Fruit fly (Drosophila melanogaster): ENCODE results near the gene mthl5.

Gene mthl5

DNA sequence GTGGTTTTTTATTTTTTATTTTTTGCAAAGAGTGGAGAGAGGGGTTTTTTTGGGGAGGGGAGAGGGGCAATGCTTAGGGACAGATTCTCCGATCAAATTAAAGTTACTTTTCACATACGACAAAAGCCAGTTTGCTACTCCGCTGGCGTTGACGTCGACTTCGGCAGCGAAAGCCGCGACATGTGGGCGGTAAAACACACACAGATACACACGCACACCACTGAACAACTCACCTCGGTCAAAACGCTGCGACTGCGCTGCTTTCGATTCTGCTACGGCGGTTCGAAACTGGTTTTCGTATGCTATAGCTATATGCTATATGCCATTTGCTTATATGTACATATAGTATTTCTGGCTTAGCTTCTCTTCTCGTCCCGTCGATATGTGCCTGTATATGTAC lies 18.4 kb downstream of the mthl5 start (continued):
- TF ChIP-seq CG3847 (GFP tag; IDR thresholded peaks at IDR 0.05): no peak

DNA sequence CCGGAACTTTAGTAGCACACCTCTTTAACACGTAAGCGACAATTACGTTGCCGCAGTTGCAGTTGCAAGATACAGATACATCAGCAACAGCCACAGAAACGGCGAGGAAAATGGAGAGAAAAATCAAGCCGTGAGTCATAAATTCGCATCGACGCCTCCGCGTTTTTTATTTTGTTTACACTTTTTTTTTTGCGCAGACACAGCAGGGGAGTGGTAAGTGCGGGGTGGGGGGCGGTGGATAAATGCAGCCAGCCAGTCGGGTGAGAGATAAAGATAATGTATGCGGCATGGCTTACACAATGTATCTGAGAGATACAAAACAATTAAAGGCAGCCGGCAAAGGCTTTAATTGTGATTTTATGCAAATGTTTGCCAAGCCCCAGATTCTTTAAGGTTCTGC lies 21.8 kb downstream of the mthl5 start:
- TF ChIP-seq CG12219 (GFP tag; optimal IDR thresholded peaks at IDR 0.05) (no peak), nom (GFP tag; optimal IDR thresholded peaks at IDR 0.05) (peak; percentile 88), CG31388 (GFP tag; optimal IDR thresholded peaks at IDR 0.05) (no peak), CG5180 (GFP tag; optimal IDR thresholded peaks at IDR 0.05) (peak; percentile 10), bsh (GFP tag; optimal IDR thresholded peaks at IDR 0.05) (peak in 1 of 2 experiments; percentile 39), CG15269 (tag; optimal IDR thresholded peaks at IDR 0.05) (no peak), Drgx (GFP tag; IDR thresholded peaks at IDR 0.05) (peak; percentile 32; the same call in 1 of the 2 replicates), al (GFP tag; IDR thresholded peaks at IDR 0.05) (no peak), CG2202 (tag; optimal IDR thresholded peaks at IDR 0.05) (no peak), CG31224 (GFP tag; IDR thresholded peaks at IDR 0.05) (no peak)

DNA sequence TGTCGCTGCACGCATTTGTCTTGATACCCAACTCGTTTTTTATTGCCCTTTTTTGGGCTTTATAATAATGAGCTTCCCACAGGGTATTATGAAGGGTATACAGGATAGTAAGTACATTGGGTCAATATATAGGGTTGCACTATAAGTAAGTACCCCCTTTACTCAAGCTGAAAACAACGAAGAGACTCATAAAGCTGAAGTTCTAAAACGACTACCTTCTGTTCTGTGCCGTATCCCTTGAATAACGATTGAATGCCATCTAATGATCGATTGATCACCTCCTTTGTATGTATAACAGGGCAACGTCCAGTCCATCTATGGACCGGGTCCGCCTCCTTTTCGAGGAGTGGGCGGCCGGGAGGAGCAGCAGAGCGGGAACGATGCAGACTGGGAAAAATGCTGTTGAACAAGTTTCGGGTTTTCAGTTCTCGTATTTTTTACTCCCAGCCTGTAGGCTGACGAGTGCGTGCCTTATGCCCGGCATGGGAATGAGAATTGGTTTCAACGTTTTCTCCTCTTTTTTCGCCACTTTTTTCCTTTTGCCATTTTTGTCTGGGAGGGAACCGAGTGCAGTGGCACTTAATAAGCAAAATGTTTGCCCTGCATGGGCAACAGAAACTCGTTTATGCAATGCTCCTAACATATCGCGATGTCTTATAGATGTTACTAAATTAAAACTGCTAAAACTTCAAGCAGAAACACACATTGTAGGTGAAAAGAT lies 27.3 kb downstream of the mthl5 start:
- TF ChIP-seq CG11695 (GFP tag; IDR thresholded peaks at IDR 0.05) (no peak), CG32532 (GFP tag; IDR thresholded peaks at IDR 0.05) (no peak), bsh (GFP tag; optimal IDR thresholded peaks at IDR 0.05) (peak in 1 of 2 experiments; percentile 41), TFAM (GFP tag; optimal IDR thresholded peaks at IDR 0.05) (no peak), nom (GFP tag; optimal IDR thresholded peaks at IDR 0.05) (peak; percentile 63), CG12219 (GFP tag; optimal IDR thresholded peaks at IDR 0.05) (no peak)

- TF ChIP-seq bsh (GFP tag; optimal IDR thresholded peaks at IDR 0.05) (peak in 1 of 2 experiments; percentile 38), E2f1 (GFP tag; IDR thresholded peaks at IDR 0.05) (0 out of 2 replicates have a peak, but pooled peaks have one; percentile 15), wor (GFP tag; IDR thresholded peaks at IDR 0.05) (no peak), CG2875 (GFP tag; optimal IDR thresholded peaks at IDR 0.05) (no peak), vvl (GFP tag; IDR thresholded peaks at IDR 0.05) (no peak), CG10366 (GFP tag; IDR thresholded peaks at IDR 0.05) (no peak), Drgx (GFP tag; IDR thresholded peaks at IDR 0.05) (0 out of 2 replicates have a peak, but pooled peaks have one; percentile 26), nom (GFP tag; optimal IDR thresholded peaks at IDR 0.05) (peak; percentile 83), CG33213 (GFP tag; optimal IDR thresholded peaks at IDR 0.05) (no peak)
These were observed 27.9 kb downstream of the mthl5 start for dm6 chr3R:11859103-11859502.

dm6 chr3R:11856295-11856694 lies 30.7 kb downstream of the mthl5 start:
- TF ChIP-seq CG1832 (GFP tag; optimal IDR thresholded peaks at IDR 0.05) (peak; percentile 28), Dad (GFP tag; optimal IDR thresholded peaks at IDR 0.05) (no peak), Blimp-1 (GFP tag; optimal IDR thresholded peaks at IDR 0.05) (peak; percentile 69), Nf-YA (GFP tag; IDR thresholded peaks at IDR 0.05) (no peak), abd-A (tag; optimal IDR thresholded peaks at IDR 0.05) (peak; percentile 19), Rfx (GFP tag; IDR thresholded peaks at IDR 0.05) (0 out of 2 replicates have a peak, but pooled peaks have one; percentile 24), Deaf1 (tag; optimal IDR thresholded peaks at IDR 0.05) (peak; percentile 39), hb (GFP tag; IDR thresholded peaks at IDR 0.05; ENCODE audit: partially characterized antibody) (no peak), usp (GFP tag; optimal IDR thresholded peaks at IDR 0.05) (no peak)

dm6 chr3R:11855156-11855555 lies 31.8 kb downstream of the mthl5 start:
- TF ChIP-seq Usf (GFP tag; optimal IDR thresholded peaks at IDR 0.05) (no peak), Oli (tag; optimal IDR thresholded peaks at IDR 0.05) (peak; percentile 35), Ets65A (GFP tag) (no peak), CG18599 (GFP tag; optimal IDR thresholded peaks at IDR 0.05) (peak; percentile 47), CG11398 (GFP tag; optimal IDR thresholded peaks at IDR 0.05) (no peak), CG30403 (GFP tag; optimal IDR thresholded peaks at IDR 0.05) (peak; percentile 20), da (GFP tag; optimal IDR thresholded peaks at IDR 0.05) (no peak), gem (tag; optimal IDR thresholded peaks at IDR 0.05) (peak; percentile 69), CG2712 (tag; optimal IDR thresholded peaks at IDR 0.05) (peak; percentile 34), CG17912 (GFP tag; optimal IDR thresholded peaks at IDR 0.05) (no peak), CG12391 (tag; optimal IDR thresholded peaks at IDR 0.05) (peak; percentile 43), dmrt99B (tag; optimal IDR thresholded peaks at IDR 0.05) (peak; percentile 62), D19A (tag; optimal IDR thresholded peaks at IDR 0.05) (peak; percentile 7)

Data from whole organism, embryonic.